Worm (Caenorhabditis elegans) whole organism, L2 larva: ENCODE results near the gene pgp-13.

Source experiments
- nhr-12 ChIP-seq: fragments of 150-350 bp; optimal IDR thresholded peaks from 2 replicates; lab custom pipeline; 2014; ENCODE audit warnings: missing biosample characterization, missing genetic modification characterization
- unc-62 ChIP-seq: fragments of 150-350 bp; optimal IDR thresholded peaks from 2 replicates; lab custom pipeline; 2014; ENCODE audit warnings: missing biosample characterization, missing genetic modification reagents, missing genetic modification characterization
- zag-1 ChIP-seq: fragments of 150-350 bp; optimal IDR thresholded peaks from 2 replicates; lab custom pipeline; 2014; ENCODE audit warnings: missing biosample characterization, missing genetic modification characterization

- TF ChIP-seq unc-62 (GFP tag; lab: Kevin White, UChicago) = no peak
- TF ChIP-seq nhr-12 (tag; lab: Kevin White, UChicago) = no peak
- no peak for TF ChIP-seq zag-1 (tag; lab: Kevin White, UChicago)
These were observed 16.5 kb downstream of the pgp-13 start for ce11 chrX:12755021-12755420.
